Worm (Caenorhabditis elegans) whole organism, young adult: ENCODE measurements around the gene col-69.

Experiments used
- F52B5.7 ChIP-seq: sonication (generic microtip); optimal IDR thresholded peaks from 2 replicates; lab custom pipeline; 2016; ENCODE audit warnings: mild to moderate bottlenecking, missing genetic modification characterization, missing compliant biosample characterization
- F55B11.4 ChIP-seq: sonication (generic microtip); optimal IDR thresholded peaks from 2 replicates; lab custom pipeline; 2016; ENCODE audit warnings: missing compliant biosample characterization, missing genetic modification characterization, borderline replicate concordance; ENCODE audit not compliant: insufficient read depth
- Y95B8A.8 ChIP-seq: fragments of 200-800 bp; sonication (Bioruptor generic); IDR thresholded peaks from 2 replicates; pipeline ENCODE4 v1.3.6; 2022; ENCODE audit warnings: missing genetic modification reagents, missing genetic modification characterization, missing compliant biosample characterization
- akir-1 ChIP-seq: fragments of 200-800 bp; sonication (Bioruptor generic); optimal IDR thresholded peaks from 2 replicates; lab custom pipeline; 2018; ENCODE audit warnings: mild to moderate bottlenecking, missing genetic modification characterization, moderate library complexity, missing compliant biosample characterization
- ama-1 ChIP-seq, 3 experiments: fragments of 150-350 bp in 1 of 3; sonication (generic microtip) in 2 of 3; optimal IDR thresholded peaks; 2 replicates each; lab custom pipeline; 2014 to 2018; ENCODE audit warnings: missing biosample characterization in 2 of 3, missing genetic modification characterization in 2 of 3, missing genetic modification reagents in 2 of 3
- ceh-58 ChIP-seq: fragments of 200-800 bp; sonication (Bioruptor generic); IDR thresholded peaks from 2 replicates; pipeline ENCODE4 v1.3.6; 2022; ENCODE audit warnings: missing genetic modification characterization, missing compliant biosample characterization
- him-1 ChIP-seq: sonication (generic microtip); optimal IDR thresholded peaks from 2 replicates; lab custom pipeline; 2016; ENCODE audit warnings: missing genotype, missing genetic modification reagents, missing genetic modification characterization, missing compliant biosample characterization
- lin-54 ChIP-seq: fragments of 200-800 bp; sonication (Bioruptor generic); optimal IDR thresholded peaks from 2 replicates; lab custom pipeline; 2018; ENCODE audit warnings: mild to moderate bottlenecking, missing genetic modification characterization, missing compliant biosample characterization
- nfya-1 ChIP-seq: sonication (generic microtip); optimal IDR thresholded peaks from 2 replicates; lab custom pipeline; 2017; ENCODE audit warnings: antibody characterized with exemption, missing compliant biosample characterization, missing genetic modification characterization, borderline replicate concordance; ENCODE audit not compliant: insufficient read depth

ce11 chrII:333853-334449, 28.4 kb upstream of the col-69 start:
- TF ChIP-seq nfya-1 (no peak), lin-54 (no peak), akir-1 (no peak), F52B5.7 (tag; lab: Kevin White, UChicago) (no peak), ama-1 (optimal IDR thresholded peaks at IDR 0.05; lab: Kevin White, UChicago) (no peak), ama-1 (GFP tag; optimal IDR thresholded peaks at IDR 0.05; lab: Kevin White, UChicago) (no peak), ceh-58 (GFP tag; lab: Robert Waterston, UW) (no peak), Y95B8A.8 (GFP tag; lab: Robert Waterston, UW) (no peak), him-1 (tag; lab: Kevin White, UChicago) (no peak), F55B11.4 (tag; lab: Kevin White, UChicago) (no peak)
